Worm (Caenorhabditis elegans) whole organism, young adult: ENCODE measurements around the gene rnp-7.
A peak's percentile ranks its signal among the peaks of the same experiment; 100 is the strongest.

Experiments used
- B0019.2 ChIP-seq: fragments of 200-800 bp; sonication (Bioruptor generic); conservative IDR thresholded peaks from 2 replicates; pipeline ENCODE4 v1.3.6; 2022; ENCODE audit warnings: missing genetic modification reagents, missing genetic modification characterization, missing compliant biosample characterization
- B0261.1 ChIP-seq: sonication (generic microtip); optimal IDR thresholded peaks from 2 replicates; lab custom pipeline; 2016; ENCODE audit warnings: mild to moderate bottlenecking, missing genetic modification characterization, moderate library complexity, missing compliant biosample characterization
- B0336.3 ChIP-seq: fragments of 200-800 bp; sonication (Bioruptor generic); IDR thresholded peaks from 2 replicates; pipeline ENCODE4 v1.3.6; 2022; ENCODE audit warnings: missing genetic modification characterization, missing compliant biosample characterization
- C06A6.2 ChIP-seq: fragments of 200-800 bp; sonication (Bioruptor generic); conservative IDR thresholded peaks from 2 replicates; pipeline ENCODE4 v1.3.6; 2022; ENCODE audit warnings: missing genetic modification characterization, missing compliant biosample characterization
- F10E7.11 ChIP-seq: sonication (generic microtip); optimal IDR thresholded peaks from 2 replicates; lab custom pipeline; 2017; ENCODE audit warnings: mild to moderate bottlenecking, missing genetic modification characterization, moderate library complexity, missing compliant biosample characterization
- F33H1.4 ChIP-seq: fragments of 200-800 bp; sonication (Bioruptor generic); IDR thresholded peaks from 2 replicates; pipeline ENCODE4 v1.3.6; 2022; ENCODE audit warnings: missing genetic modification reagents, missing genetic modification characterization, missing compliant biosample characterization
- F37B4.10 ChIP-seq: fragments of 200-800 bp; sonication (Bioruptor generic); IDR thresholded peaks from 2 replicates; pipeline ENCODE4 v1.3.6; 2022; ENCODE audit warnings: missing genetic modification characterization, missing compliant biosample characterization
- F39B2.1 ChIP-seq: fragments of 200-800 bp; sonication (Bioruptor generic); IDR thresholded peaks from 2 replicates; pipeline ENCODE4 v1.3.6; 2022; ENCODE audit warnings: missing genetic modification reagents, missing genetic modification characterization, missing compliant biosample characterization
- F49E8.2 ChIP-seq: sonication (generic microtip); optimal IDR thresholded peaks from 3 replicates; lab custom pipeline; 2017; ENCODE audit warnings: missing genetic modification characterization, mild to moderate bottlenecking, missing compliant biosample characterization, antibody characterized with exemption, moderate library complexity; ENCODE audit not compliant: insufficient read depth
- F57C9.4 ChIP-seq: sonication (generic microtip); optimal IDR thresholded peaks from 2 replicates; lab custom pipeline; 2017; ENCODE audit warnings: mild to moderate bottlenecking, missing genetic modification characterization, missing compliant biosample characterization
- K12H6.12 ChIP-seq: fragments of 200-800 bp; sonication (Bioruptor generic); optimal IDR thresholded peaks from 2 replicates; lab custom pipeline; 2018; ENCODE audit warnings: mild to moderate bottlenecking, missing genetic modification characterization, missing compliant biosample characterization
- Y56A3A.18 ChIP-seq: fragments of 200-800 bp; sonication (Bioruptor generic); IDR thresholded peaks from 2 replicates; pipeline ENCODE4 v1.3.6; 2022; ENCODE audit warnings: missing genetic modification reagents, missing genetic modification characterization, missing compliant biosample characterization
- aptf-3 ChIP-seq: fragments of 200-800 bp; sonication (Bioruptor generic); IDR thresholded peaks from 2 replicates; pipeline ENCODE4 v1.3.6; 2022; ENCODE audit warnings: missing genetic modification characterization, missing compliant biosample characterization
- atf-7 ChIP-seq: sonication (generic microtip); optimal IDR thresholded peaks from 2 replicates; lab custom pipeline; 2017; ENCODE audit warnings: mild to moderate bottlenecking, missing genetic modification characterization, missing compliant biosample characterization
- attf-3 ChIP-seq: fragments of 200-800 bp; sonication (Bioruptor generic); conservative IDR thresholded peaks from 2 replicates; pipeline ENCODE4 v1.3.6; 2022; ENCODE audit warnings: missing genetic modification reagents, missing genetic modification characterization, missing compliant biosample characterization
- attf-6 ChIP-seq: fragments of 200-800 bp; sonication (Bioruptor generic); IDR thresholded peaks from 2 replicates; pipeline ENCODE4 v1.3.6; 2022; ENCODE audit warnings: missing genetic modification reagents, missing genetic modification characterization, missing compliant biosample characterization
- bed-2 ChIP-seq: fragments of 200-800 bp; sonication (Bioruptor generic); IDR thresholded peaks from 2 replicates; pipeline ENCODE4 v1.3.6; 2022; ENCODE audit warnings: missing genetic modification reagents, missing genetic modification characterization, missing compliant biosample characterization
- cebp-1 ChIP-seq, 2 experiments: fragments of 200-800 bp in 1 of 2; sonication (Bioruptor generic) in 1 of 2; sonication (generic microtip) in 1 of 2; IDR thresholded peaks in 1 of 2; optimal IDR thresholded peaks in 1 of 2; 2 replicates each; pipeline versions ENCODE4 v1.3.6 to Lab custom; 2017 to 2022; ENCODE audit warnings: missing compliant biosample characterization in 2 of 2, missing genetic modification characterization in 2 of 2, mild to moderate bottlenecking in 1 of 2, missing genetic modification reagents in 1 of 2, moderate library complexity in 1 of 2
- ceh-79 ChIP-seq: sonication (generic microtip); optimal IDR thresholded peaks from 2 replicates; lab custom pipeline; 2017; ENCODE audit warnings: mild to moderate bottlenecking, missing genetic modification characterization, missing compliant biosample characterization
- chd-7 ChIP-seq: sonication (generic microtip); optimal IDR thresholded peaks from 2 replicates; lab custom pipeline; 2016; ENCODE audit warnings: mild to moderate bottlenecking, missing genetic modification characterization, moderate library complexity, missing compliant biosample characterization
- dpff-1 ChIP-seq: sonication (generic microtip); optimal IDR thresholded peaks from 2 replicates; lab custom pipeline; 2017; ENCODE audit warnings: mild to moderate bottlenecking, missing genetic modification characterization, missing compliant biosample characterization
- dpl-1 ChIP-seq: fragments of 150-350 bp; optimal IDR thresholded peaks from 2 replicates; lab custom pipeline; 2014; ENCODE audit warnings: missing biosample characterization, missing genetic modification reagents, missing genetic modification characterization
- egl-18 ChIP-seq: fragments of 200-800 bp; sonication (Bioruptor generic); IDR thresholded peaks from 2 replicates; pipeline ENCODE4 v1.3.6; 2022; ENCODE audit warnings: missing genetic modification reagents, missing genetic modification characterization, missing compliant biosample characterization
- fkh-3 ChIP-seq: sonication (generic microtip); optimal IDR thresholded peaks from 2 replicates; lab custom pipeline; 2016; ENCODE audit warnings: mild to moderate bottlenecking, missing genetic modification characterization, missing compliant biosample characterization
- him-1 ChIP-seq: sonication (generic microtip); optimal IDR thresholded peaks from 2 replicates; lab custom pipeline; 2016; ENCODE audit warnings: missing genotype, missing genetic modification reagents, missing genetic modification characterization, missing compliant biosample characterization
- hlh-26 ChIP-seq: fragments of 200-800 bp; sonication (Bioruptor generic); conservative IDR thresholded peaks from 2 replicates; pipeline ENCODE4 v1.3.6; 2022; ENCODE audit warnings: missing genetic modification reagents, missing genetic modification characterization, missing compliant biosample characterization
- hmg-20 ChIP-seq: fragments of 200-800 bp; sonication (Bioruptor generic); IDR thresholded peaks from 2 replicates; pipeline ENCODE4 v1.3.6; 2022; ENCODE audit warnings: missing genetic modification reagents, missing genetic modification characterization, missing compliant biosample characterization
- hsf-1 ChIP-seq: fragments of 200-800 bp; sonication (Bioruptor generic); IDR thresholded peaks from 2 replicates; pipeline ENCODE4 v1.3.6; 2022; ENCODE audit warnings: missing genetic modification reagents, missing genetic modification characterization, missing compliant biosample characterization
- let-607 ChIP-seq, 2 experiments: fragments of 200-800 bp in 1 of 2; sonication (Bioruptor generic) in 1 of 2; sonication (generic microtip) in 1 of 2; optimal IDR thresholded peaks; 2 replicates each; lab custom pipeline; 2016 to 2018; ENCODE audit warnings: mild to moderate bottlenecking in 2 of 2, missing compliant biosample characterization in 2 of 2, missing genetic modification characterization in 2 of 2, moderate library complexity in 2 of 2, missing genotype in 1 of 2
- lin-40 ChIP-seq: sonication (generic microtip); optimal IDR thresholded peaks from 2 replicates; lab custom pipeline; 2016; ENCODE audit warnings: missing genetic modification characterization, mild to moderate bottlenecking, missing compliant biosample characterization, missing genotype, missing genetic modification reagents
- lin-54 ChIP-seq: fragments of 200-800 bp; sonication (Bioruptor generic); optimal IDR thresholded peaks from 2 replicates; lab custom pipeline; 2018; ENCODE audit warnings: mild to moderate bottlenecking, missing genetic modification characterization, missing compliant biosample characterization
- madf-6 ChIP-seq: fragments of 200-800 bp; sonication (Bioruptor generic); IDR thresholded peaks from 2 replicates; pipeline ENCODE4 v1.3.6; 2022; ENCODE audit warnings: missing genetic modification reagents, missing genetic modification characterization, missing compliant biosample characterization
- mxl-1 ChIP-seq: sonication (generic microtip); optimal IDR thresholded peaks from 2 replicates; lab custom pipeline; 2016; ENCODE audit warnings: missing genetic modification characterization, missing compliant biosample characterization
- nhr-80 ChIP-seq: sonication (generic microtip); optimal IDR thresholded peaks from 2 replicates; lab custom pipeline; 2016; ENCODE audit warnings: missing genetic modification characterization, missing compliant biosample characterization
- pbrm-1 ChIP-seq: fragments of 200-800 bp; sonication (Bioruptor generic); IDR thresholded peaks from 2 replicates; pipeline ENCODE4 v1.3.6; 2022; ENCODE audit warnings: missing genetic modification reagents, missing genetic modification characterization, missing compliant biosample characterization
- rcor-1 ChIP-seq: fragments of 200-800 bp; sonication (Bioruptor generic); IDR thresholded peaks from 2 replicates; pipeline ENCODE4 v1.3.6; 2022; ENCODE audit warnings: missing genetic modification reagents, missing genetic modification characterization, missing compliant biosample characterization
- repo-1 ChIP-seq: sonication (generic microtip); optimal IDR thresholded peaks from 2 replicates; lab custom pipeline; 2017; ENCODE audit warnings: mild to moderate bottlenecking, missing genetic modification characterization, missing compliant biosample characterization
- rpc-1 ChIP-seq, 2 experiments: fragments of 150-350 bp in 1 of 2; sonication (generic microtip) in 1 of 2; optimal IDR thresholded peaks; 2 replicates each; lab custom pipeline; 2014 to 2018; ENCODE audit warnings: missing biosample characterization in 1 of 2, missing genetic modification characterization in 1 of 2, missing genetic modification reagents in 1 of 2, missing genotype in 1 of 2
- snpc-1.3 ChIP-seq: sonication (generic microtip); optimal IDR thresholded peaks from 2 replicates; lab custom pipeline; 2017; ENCODE audit warnings: missing genetic modification characterization, mild to moderate bottlenecking, missing compliant biosample characterization, antibody characterized with exemption, moderate library complexity, missing genotype, missing genetic modification reagents; ENCODE audit not compliant: insufficient read depth
- snpc-3.4 ChIP-seq: sonication (generic microtip); optimal IDR thresholded peaks from 2 replicates; lab custom pipeline; 2017; ENCODE audit warnings: missing genetic modification characterization, mild to moderate bottlenecking, missing compliant biosample characterization, antibody characterized with exemption, moderate library complexity, missing genotype, missing genetic modification reagents
- snpc-4 ChIP-seq, 5 experiments: fragments of 150-350 bp in 1 of 5; sonication (generic microtip) in 4 of 5; optimal IDR thresholded peaks; 2 replicates each; lab custom pipeline; 2014 to 2018; ENCODE audit warnings: missing genetic modification characterization in 5 of 5, missing biosample characterization in 3 of 5, antibody characterized with exemption in 2 of 5, mild to moderate bottlenecking in 2 of 5, missing compliant biosample characterization in 2 of 5, missing genotype in 2 of 5, moderate library complexity in 2 of 5, missing genetic modification reagents in 1 of 5
- ztf-18 ChIP-seq: sonication (generic microtip); optimal IDR thresholded peaks from 2 replicates; lab custom pipeline; 2016; ENCODE audit warnings: missing genotype, mild to moderate bottlenecking, missing genetic modification characterization, missing compliant biosample characterization
- ztf-26 ChIP-seq: sonication (generic microtip); optimal IDR thresholded peaks from 2 replicates; lab custom pipeline; 2017; ENCODE audit warnings: missing genetic modification characterization, missing compliant biosample characterization
- ztf-28 ChIP-seq: fragments of 200-800 bp; sonication (Bioruptor generic); IDR thresholded peaks from 2 replicates; pipeline ENCODE4 v1.3.6; 2022; ENCODE audit warnings: missing genetic modification reagents, missing genetic modification characterization, missing compliant biosample characterization
- ztf-6 ChIP-seq: fragments of 200-800 bp; sonication (Bioruptor generic); IDR thresholded peaks from 2 replicates; pipeline ENCODE4 v1.3.6; 2022; ENCODE audit warnings: missing genetic modification reagents, missing genetic modification characterization, missing compliant biosample characterization

The rnp-7 gene

ce11 chrIII:7122860-7123259, 38.1 kb downstream of the rnp-7 start, which contains the start of the genes B0280.9 and rpia-1 (continued):
- TF ChIP-seq hmg-20 (GFP tag; lab: Robert Waterston, UW) (no peak), attf-3 (GFP tag; lab: Robert Waterston, UW) (no peak), B0336.3 (GFP tag; lab: Robert Waterston, UW) (no peak), rcor-1 (GFP tag; lab: Robert Waterston, UW) (no peak), snpc-4 (GFP tag; optimal IDR thresholded peaks at IDR 0.05; lab: Kevin White, UChicago) (no peak), snpc-4 (tag; optimal IDR thresholded peaks at IDR 0.05; lab: Kevin White, UChicago) (peak in 1 of 4 experiments; percentile 13), cebp-1 (GFP tag; IDR thresholded peaks at IDR 0.05; lab: Robert Waterston, UW) (no peak), cebp-1 (tag; optimal IDR thresholded peaks at IDR 0.05; lab: Kevin White, UChicago) (peak; percentile 6), mxl-1 (tag; lab: Kevin White, UChicago) (no peak), hlh-26 (GFP tag; lab: Robert Waterston, UW) (no peak), lin-54 (GFP tag; lab: Kevin White, UChicago) (no peak), attf-6 (GFP tag; lab: Robert Waterston, UW) (no peak), repo-1 (tag; lab: Kevin White, UChicago) (no peak), snpc-3.4 (peak; percentile 12)

- no peak for TF ChIP-seq F33H1.4 (GFP tag; lab: Robert Waterston, UW)
- TF ChIP-seq Y56A3A.18 (GFP tag; lab: Robert Waterston, UW), result no peak
- TF ChIP-seq F57C9.4 (tag; lab: Kevin White, UChicago), result no peak
- TF ChIP-seq C06A6.2 (GFP tag; lab: Robert Waterston, UW), result no peak
- no peak for TF ChIP-seq F10E7.11 (tag; lab: Kevin White, UChicago)
- peak; percentile 25 for TF ChIP-seq nhr-80
- no peak for TF ChIP-seq snpc-1.3 (tag; lab: Kevin White, UChicago)
- peak; percentile 16 for TF ChIP-seq repo-1 (tag; lab: Kevin White, UChicago)
- no peak for TF ChIP-seq rpc-1 (optimal IDR thresholded peaks at IDR 0.05; lab: Kevin White, UChicago)
- TF ChIP-seq rpc-1 (tag; optimal IDR thresholded peaks at IDR 0.05; lab: Kevin White, UChicago), result no peak
- TF ChIP-seq ztf-26, result no peak
- no peak for TF ChIP-seq snpc-4 (GFP tag; optimal IDR thresholded peaks at IDR 0.05; lab: Kevin White, UChicago)
- TF ChIP-seq snpc-4 (tag; optimal IDR thresholded peaks at IDR 0.05; lab: Kevin White, UChicago), result no peak
- TF ChIP-seq egl-18 (GFP tag; lab: Robert Waterston, UW), result no peak
- TF ChIP-seq chd-7 (tag; lab: Kevin White, UChicago), result peak; percentile 15
- no peak for TF ChIP-seq ztf-28 (GFP tag; lab: Robert Waterston, UW)
- peak; percentile 29 for TF ChIP-seq lin-40 (tag; lab: Kevin White, UChicago)
- no peak for TF ChIP-seq madf-6 (GFP tag; lab: Robert Waterston, UW)
- no peak for TF ChIP-seq hlh-26 (GFP tag; lab: Robert Waterston, UW)
- TF ChIP-seq rcor-1 (GFP tag; lab: Robert Waterston, UW), result no peak
- TF ChIP-seq B0019.2 (GFP tag; lab: Robert Waterston, UW), result no peak
- no peak for TF ChIP-seq pbrm-1 (GFP tag; lab: Robert Waterston, UW)
- no peak for TF ChIP-seq K12H6.12 (tag; lab: Kevin White, UChicago)
- TF ChIP-seq hsf-1 (GFP tag; lab: Robert Waterston, UW), result 0 out of 2 replicates have a peak, but pooled peaks have one; percentile 37
- TF ChIP-seq aptf-3 (GFP tag; lab: Robert Waterston, UW), result no peak
- no peak for TF ChIP-seq F49E8.2
- peak; percentile 5 for TF ChIP-seq atf-7 (tag; lab: Kevin White, UChicago)
- TF ChIP-seq ztf-6 (GFP tag; lab: Robert Waterston, UW), result no peak
- no peak for TF ChIP-seq bed-2
- TF ChIP-seq F37B4.10 (GFP tag; lab: Robert Waterston, UW), result no peak
- no peak for TF ChIP-seq fkh-3 (tag; lab: Kevin White, UChicago)
- no peak for TF ChIP-seq dpff-1
- TF ChIP-seq dpl-1, result no peak
- TF ChIP-seq him-1 (tag; lab: Kevin White, UChicago), result peak; percentile 51
- no peak for TF ChIP-seq ztf-18 (tag; lab: Kevin White, UChicago)
- no peak for TF ChIP-seq ceh-79 (tag; lab: Kevin White, UChicago)
- no peak for TF ChIP-seq F39B2.1 (GFP tag; lab: Robert Waterston, UW)
- peak in 1 of 2 experiments; percentile 35 for TF ChIP-seq let-607 (tag; optimal IDR thresholded peaks at IDR 0.05; lab: Kevin White, UChicago)
- no peak for TF ChIP-seq B0261.1
Observed at ce11 chrIII:7120477-7120876, 40.5 kb downstream of the rnp-7 start.
